Worm (Caenorhabditis elegans) whole organism, young adult: ENCODE data around the gene srg-51.
"Not testable (repeated sequence)": the region's sequence is repeated elsewhere in the genome, so short reads cannot be mapped to it uniquely, and the experiment has no call there.

Source experiments
- B0261.1 ChIP-seq: sonication (generic microtip); optimal IDR thresholded peaks from 2 replicates; lab custom pipeline; 2016; ENCODE audit warnings: mild to moderate bottlenecking, missing genetic modification characterization, moderate library complexity, missing compliant biosample characterization
- D2030.7 ChIP-seq: fragments of 200-800 bp; sonication (Bioruptor generic); IDR thresholded peaks from 2 replicates; pipeline ENCODE4 v1.3.6; 2022; ENCODE audit warnings: missing genetic modification reagents, missing genetic modification characterization, missing compliant biosample characterization
- F22D6.2 ChIP-seq: sonication (generic microtip); optimal IDR thresholded peaks from 2 replicates; lab custom pipeline; 2016; ENCODE audit warnings: mild to moderate bottlenecking, missing genetic modification characterization, missing compliant biosample characterization
- F39B2.1 ChIP-seq: fragments of 200-800 bp; sonication (Bioruptor generic); IDR thresholded peaks from 2 replicates; pipeline ENCODE4 v1.3.6; 2022; ENCODE audit warnings: missing genetic modification reagents, missing genetic modification characterization, missing compliant biosample characterization
- F49E8.2 ChIP-seq: sonication (generic microtip); optimal IDR thresholded peaks from 3 replicates; lab custom pipeline; 2017; ENCODE audit warnings: missing genetic modification characterization, mild to moderate bottlenecking, missing compliant biosample characterization, antibody characterized with exemption, moderate library complexity; ENCODE audit not compliant: insufficient read depth
- F55B11.4 ChIP-seq: sonication (generic microtip); optimal IDR thresholded peaks from 2 replicates; lab custom pipeline; 2016; ENCODE audit warnings: missing compliant biosample characterization, missing genetic modification characterization, borderline replicate concordance; ENCODE audit not compliant: insufficient read depth
- F57C9.4 ChIP-seq: sonication (generic microtip); optimal IDR thresholded peaks from 2 replicates; lab custom pipeline; 2017; ENCODE audit warnings: mild to moderate bottlenecking, missing genetic modification characterization, missing compliant biosample characterization
- T26A5.8 ChIP-seq: sonication (generic microtip); optimal IDR thresholded peaks from 2 replicates; lab custom pipeline; 2016; ENCODE audit warnings: missing genetic modification characterization, missing compliant biosample characterization
- Y53G8AR.9 ChIP-seq: fragments of 200-800 bp; sonication (Bioruptor generic); conservative IDR thresholded peaks from 2 replicates; pipeline ENCODE4 v1.3.6; 2022; ENCODE audit warnings: missing genetic modification reagents, missing genetic modification characterization, missing compliant biosample characterization
- Y56A3A.18 ChIP-seq: fragments of 200-800 bp; sonication (Bioruptor generic); IDR thresholded peaks from 2 replicates; pipeline ENCODE4 v1.3.6; 2022; ENCODE audit warnings: missing genetic modification reagents, missing genetic modification characterization, missing compliant biosample characterization
- Y79H2A.3 ChIP-seq: fragments of 200-800 bp; sonication (Bioruptor generic); conservative IDR thresholded peaks from 2 replicates; pipeline ENCODE4 v1.3.6; 2022; ENCODE audit warnings: missing genetic modification reagents, missing genetic modification characterization, missing compliant biosample characterization
- aptf-2 ChIP-seq: fragments of 200-800 bp; sonication (Bioruptor generic); conservative IDR thresholded peaks from 2 replicates; pipeline ENCODE4 v1.3.6; 2022; ENCODE audit warnings: missing genetic modification reagents, missing genetic modification characterization, missing compliant biosample characterization
- athp-1 ChIP-seq: sonication (generic microtip); optimal IDR thresholded peaks from 2 replicates; lab custom pipeline; 2017; ENCODE audit warnings: mild to moderate bottlenecking, missing genetic modification characterization, missing compliant biosample characterization
- attf-3 ChIP-seq: fragments of 200-800 bp; sonication (Bioruptor generic); conservative IDR thresholded peaks from 2 replicates; pipeline ENCODE4 v1.3.6; 2022; ENCODE audit warnings: missing genetic modification reagents, missing genetic modification characterization, missing compliant biosample characterization
- attf-5 ChIP-seq: fragments of 200-800 bp; sonication (Bioruptor generic); optimal IDR thresholded peaks from 2 replicates; lab custom pipeline; 2018; ENCODE audit warnings: mild to moderate bottlenecking, missing genetic modification characterization, missing compliant biosample characterization
- attf-6 ChIP-seq: fragments of 200-800 bp; sonication (Bioruptor generic); IDR thresholded peaks from 2 replicates; pipeline ENCODE4 v1.3.6; 2022; ENCODE audit warnings: missing genetic modification reagents, missing genetic modification characterization, missing compliant biosample characterization
- cebp-2 ChIP-seq: fragments of 200-800 bp; sonication (Bioruptor generic); IDR thresholded peaks from 2 replicates; pipeline ENCODE4 v1.3.6; 2022; ENCODE audit warnings: missing genetic modification characterization, missing compliant biosample characterization
- ceh-91 ChIP-seq: fragments of 200-800 bp; sonication (Bioruptor generic); IDR thresholded peaks from 2 replicates; pipeline ENCODE4 v1.3.6; 2022; ENCODE audit warnings: missing genetic modification reagents, missing genetic modification characterization, missing compliant biosample characterization
- die-1 ChIP-seq: sonication (generic microtip); optimal IDR thresholded peaks from 2 replicates; lab custom pipeline; 2016; ENCODE audit warnings: missing genotype, mild to moderate bottlenecking, missing genetic modification characterization, missing compliant biosample characterization
- egrh-3 ChIP-seq: fragments of 200-800 bp; sonication (Bioruptor generic); IDR thresholded peaks from 2 replicates; pipeline ENCODE4 v1.3.6; 2022; ENCODE audit warnings: missing genetic modification reagents, missing genetic modification characterization, missing compliant biosample characterization
- fkh-3 ChIP-seq: sonication (generic microtip); optimal IDR thresholded peaks from 2 replicates; lab custom pipeline; 2016; ENCODE audit warnings: mild to moderate bottlenecking, missing genetic modification characterization, missing compliant biosample characterization
- hmg-20 ChIP-seq: fragments of 200-800 bp; sonication (Bioruptor generic); IDR thresholded peaks from 2 replicates; pipeline ENCODE4 v1.3.6; 2022; ENCODE audit warnings: missing genetic modification reagents, missing genetic modification characterization, missing compliant biosample characterization
- hrde-1 ChIP-seq: sonication (generic microtip); optimal IDR thresholded peaks from 2 replicates; lab custom pipeline; 2016; ENCODE audit warnings: missing genetic modification characterization, mild to moderate bottlenecking, missing compliant biosample characterization, moderate library complexity, missing genotype, missing genetic modification reagents, borderline replicate concordance
- hsf-1 ChIP-seq: fragments of 200-800 bp; sonication (Bioruptor generic); IDR thresholded peaks from 2 replicates; pipeline ENCODE4 v1.3.6; 2022; ENCODE audit warnings: missing genetic modification reagents, missing genetic modification characterization, missing compliant biosample characterization
- lag-1 ChIP-seq: fragments of 200-800 bp; sonication (Bioruptor generic); IDR thresholded peaks from 2 replicates; pipeline ENCODE4 v1.3.6; 2022; ENCODE audit warnings: missing genetic modification reagents, missing genetic modification characterization, missing compliant biosample characterization
- let-526 ChIP-seq: fragments of 200-800 bp; sonication (Bioruptor generic); IDR thresholded peaks from 2 replicates; pipeline ENCODE4 v1.3.6; 2022; ENCODE audit warnings: missing genetic modification reagents, missing genetic modification characterization, missing compliant biosample characterization
- lin-26 ChIP-seq: fragments of 200-800 bp; sonication (Bioruptor generic); IDR thresholded peaks from 2 replicates; pipeline ENCODE4 v1.3.6; 2022; ENCODE audit warnings: missing genetic modification reagents, missing genetic modification characterization, missing compliant biosample characterization
- lin-35 ChIP-seq, 3 experiments: fragments of 150-350 bp in 2 of 3; sonication (generic microtip) in 1 of 3; optimal IDR thresholded peaks; 2 replicates each; lab custom pipeline; 2014 to 2018; ENCODE audit warnings: missing biosample characterization in 3 of 3, missing genetic modification characterization in 3 of 3, missing genetic modification reagents in 3 of 3
- lsy-27 ChIP-seq: sonication (generic microtip); optimal IDR thresholded peaks from 2 replicates; lab custom pipeline; 2017; ENCODE audit warnings: missing genetic modification characterization, mild to moderate bottlenecking, missing compliant biosample characterization, antibody characterized with exemption, missing genotype, borderline replicate concordance; ENCODE audit not compliant: insufficient read depth
- madf-10 ChIP-seq: sonication (generic microtip); optimal IDR thresholded peaks from 2 replicates; lab custom pipeline; 2016; ENCODE audit warnings: mild to moderate bottlenecking, missing genetic modification characterization, missing compliant biosample characterization
- madf-3 ChIP-seq: fragments of 200-800 bp; sonication (Bioruptor generic); IDR thresholded peaks from 2 replicates; pipeline ENCODE4 v1.3.6; 2022; ENCODE audit warnings: missing genetic modification reagents, missing genetic modification characterization, missing compliant biosample characterization
- mes-4 ChIP-seq: sonication (generic microtip); optimal IDR thresholded peaks from 2 replicates; lab custom pipeline; 2016; ENCODE audit warnings: missing genotype, missing genetic modification characterization, missing compliant biosample characterization
- nfya-2 ChIP-seq: fragments of 200-800 bp; sonication (Bioruptor generic); IDR thresholded peaks from 2 replicates; pipeline ENCODE4 v1.3.6; 2022; ENCODE audit warnings: missing genetic modification reagents, missing genetic modification characterization, missing compliant biosample characterization
- rcor-1 ChIP-seq: fragments of 200-800 bp; sonication (Bioruptor generic); IDR thresholded peaks from 2 replicates; pipeline ENCODE4 v1.3.6; 2022; ENCODE audit warnings: missing genetic modification reagents, missing genetic modification characterization, missing compliant biosample characterization
- rpc-1 ChIP-seq, 2 experiments: fragments of 150-350 bp in 1 of 2; sonication (generic microtip) in 1 of 2; optimal IDR thresholded peaks; 2 replicates each; lab custom pipeline; 2014 to 2018; ENCODE audit warnings: missing biosample characterization in 1 of 2, missing genetic modification characterization in 1 of 2, missing genetic modification reagents in 1 of 2, missing genotype in 1 of 2
- sdz-38 ChIP-seq: sonication (generic microtip); optimal IDR thresholded peaks from 2 replicates; lab custom pipeline; 2016; ENCODE audit warnings: missing genotype, missing genetic modification characterization, missing compliant biosample characterization
- snpc-1.1 ChIP-seq: sonication (generic microtip); optimal IDR thresholded peaks from 2 replicates; lab custom pipeline; 2017; ENCODE audit warnings: missing genetic modification characterization, mild to moderate bottlenecking, missing compliant biosample characterization, antibody characterized with exemption, moderate library complexity, missing genotype, missing genetic modification reagents; ENCODE audit not compliant: insufficient read depth
- snpc-1.3 ChIP-seq: sonication (generic microtip); optimal IDR thresholded peaks from 2 replicates; lab custom pipeline; 2017; ENCODE audit warnings: missing genetic modification characterization, mild to moderate bottlenecking, missing compliant biosample characterization, antibody characterized with exemption, moderate library complexity, missing genotype, missing genetic modification reagents; ENCODE audit not compliant: insufficient read depth
- snpc-4 ChIP-seq, 5 experiments: fragments of 150-350 bp in 1 of 5; sonication (generic microtip) in 4 of 5; optimal IDR thresholded peaks; 2 replicates each; lab custom pipeline; 2014 to 2018; ENCODE audit warnings: missing genetic modification characterization in 5 of 5, missing biosample characterization in 3 of 5, antibody characterized with exemption in 2 of 5, mild to moderate bottlenecking in 2 of 5, missing compliant biosample characterization in 2 of 5, missing genotype in 2 of 5, moderate library complexity in 2 of 5, missing genetic modification reagents in 1 of 5
- tbp1 ChIP-seq: fragments of 200-800 bp; sonication (Bioruptor generic); optimal IDR thresholded peaks from 2 replicates; lab custom pipeline; 2018; ENCODE audit warnings: mild to moderate bottlenecking, missing genetic modification characterization, missing compliant biosample characterization
- tlf-1 ChIP-seq: fragments of 200-800 bp; sonication (Bioruptor generic); optimal IDR thresholded peaks from 2 replicates; lab custom pipeline; 2018; ENCODE audit warnings: mild to moderate bottlenecking, missing genetic modification characterization, missing compliant biosample characterization
- unc-130 ChIP-seq: sonication (generic microtip); optimal IDR thresholded peaks from 2 replicates; lab custom pipeline; 2016; ENCODE audit warnings: missing genetic modification reagents, missing genetic modification characterization, missing compliant biosample characterization
- xnd-1 ChIP-seq: sonication (generic microtip); optimal IDR thresholded peaks from 2 replicates; lab custom pipeline; 2016; ENCODE audit warnings: missing genotype, missing genetic modification reagents, missing genetic modification characterization, missing compliant biosample characterization
- zim-3 ChIP-seq: sonication (generic microtip); optimal IDR thresholded peaks from 2 replicates; lab custom pipeline; 2017; ENCODE audit warnings: mild to moderate bottlenecking, missing genetic modification characterization, moderate library complexity, missing compliant biosample characterization

The srg-51 gene

DNA sequence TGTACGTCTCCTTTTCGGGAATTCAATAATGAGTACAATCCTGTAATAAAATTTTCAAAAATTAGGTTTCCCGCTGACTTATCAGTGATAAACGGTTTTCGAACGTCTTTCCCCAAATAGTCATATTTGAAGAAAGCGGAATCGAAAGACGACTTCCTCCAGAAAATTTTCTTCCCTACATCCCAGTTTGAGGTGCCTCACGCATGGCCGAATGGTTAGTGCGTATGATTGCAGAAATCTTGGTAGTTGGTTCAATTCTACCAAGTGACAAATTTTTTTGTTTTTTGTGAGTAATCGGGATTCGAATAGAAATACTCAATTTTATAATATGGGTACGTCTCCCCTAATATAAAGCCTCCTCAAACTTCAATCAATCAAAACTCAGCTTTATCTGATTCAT, 29.5 kb upstream of the srg-51 start:
- not testable (repeated sequence) for TF ChIP-seq snpc-4 (GFP tag; optimal IDR thresholded peaks at IDR 0.05; lab: Kevin White, UChicago)
- peak in 2 of 4 experiments; percentile 31 to 90 for TF ChIP-seq snpc-4 (tag; optimal IDR thresholded peaks at IDR 0.05; lab: Kevin White, UChicago)
- TF ChIP-seq B0261.1 (tag; lab: Kevin White, UChicago), result peak; percentile 57
- TF ChIP-seq tbp1, result peak; percentile 84
- peak; percentile 38; the same call in 1 of the 2 replicates for TF ChIP-seq rcor-1 (GFP tag; lab: Robert Waterston, UW)
- peak; percentile 97 for TF ChIP-seq attf-6 (GFP tag; lab: Robert Waterston, UW)
- peak; percentile 47; the same call in 1 of the 2 replicates for TF ChIP-seq D2030.7 (GFP tag; lab: Robert Waterston, UW)
- peak; percentile 47; the same call in 1 of the 2 replicates for TF ChIP-seq hsf-1
- TF ChIP-seq rpc-1 (optimal IDR thresholded peaks at IDR 0.05; lab: Kevin White, UChicago), result peak; percentile 29
- peak; percentile 62 for TF ChIP-seq rpc-1 (tag; optimal IDR thresholded peaks at IDR 0.05; lab: Kevin White, UChicago)

DNA sequence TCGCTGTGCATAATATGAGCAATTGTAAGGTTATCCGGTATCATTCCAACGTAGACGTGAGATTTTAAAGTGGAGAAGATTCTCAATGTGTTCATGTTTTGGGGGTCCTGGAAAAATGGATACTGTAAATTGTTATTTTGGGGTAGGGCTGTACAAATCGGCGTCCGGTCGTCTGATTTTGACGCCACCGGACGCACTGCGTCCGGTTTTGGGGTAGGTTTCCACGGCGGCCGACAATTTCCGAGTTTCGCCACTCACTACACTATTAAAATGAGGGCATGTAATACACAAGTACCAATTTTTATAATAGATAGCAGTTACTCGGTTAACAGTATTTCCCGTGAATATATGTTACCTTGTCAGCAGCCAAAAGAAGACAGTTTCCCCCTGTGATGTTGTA, 27.7 kb upstream of the srg-51 start:
- TF ChIP-seq lin-26 (GFP tag; lab: Robert Waterston, UW) (no peak), fkh-3 (tag; lab: Kevin White, UChicago) (no peak), xnd-1 (tag; lab: Kevin White, UChicago) (no peak), tlf-1 (no peak), attf-3 (no peak), attf-6 (GFP tag; lab: Robert Waterston, UW) (peak; percentile 98), hmg-20 (GFP tag; lab: Robert Waterston, UW) (no peak), unc-130 (GFP tag; lab: Kevin White, UChicago) (no peak), madf-10 (tag; lab: Kevin White, UChicago) (no peak), F55B11.4 (tag; lab: Kevin White, UChicago) (no peak), lag-1 (GFP tag; lab: Robert Waterston, UW) (no peak), F22D6.2 (tag; lab: Kevin White, UChicago) (no peak), die-1 (no peak), cebp-2 (GFP tag; lab: Robert Waterston, UW) (no peak), aptf-2 (GFP tag; lab: Robert Waterston, UW) (no peak), mes-4 (tag; lab: Kevin White, UChicago) (no peak), let-526 (GFP tag; lab: Robert Waterston, UW) (no peak), snpc-4 (GFP tag; optimal IDR thresholded peaks at IDR 0.05; lab: Kevin White, UChicago) (peak; percentile 89), snpc-4 (tag; optimal IDR thresholded peaks at IDR 0.05; lab: Kevin White, UChicago) (peak; percentile 83 to 95 (median 92)), sdz-38 (tag; lab: Kevin White, UChicago) (no peak), snpc-1.1 (tag; lab: Kevin White, UChicago) (peak; percentile 85), F49E8.2 (tag; lab: Kevin White, UChicago) (no peak), tbp1 (peak; percentile 42), athp-1 (no peak), snpc-1.3 (tag; lab: Kevin White, UChicago) (peak; percentile 37), lsy-27 (tag; lab: Kevin White, UChicago) (no peak), T26A5.8 (tag; lab: Kevin White, UChicago) (no peak), madf-3 (no peak), zim-3 (tag; lab: Kevin White, UChicago) (no peak), ceh-91 (GFP tag; lab: Robert Waterston, UW) (no peak), lin-35 (GFP tag; optimal IDR thresholded peaks at IDR 0.05; lab: Kevin White, UChicago) (no peak), nfya-2 (GFP tag; lab: Robert Waterston, UW) (no peak), B0261.1 (tag; lab: Kevin White, UChicago) (no peak), F39B2.1 (GFP tag; lab: Robert Waterston, UW) (no peak), Y53G8AR.9 (GFP tag; lab: Robert Waterston, UW) (no peak), attf-5 (no peak), hrde-1 (tag; lab: Kevin White, UChicago) (no peak), egrh-3 (GFP tag; lab: Robert Waterston, UW) (no peak), F57C9.4 (tag; lab: Kevin White, UChicago) (no peak), Y56A3A.18 (GFP tag; lab: Robert Waterston, UW) (no peak), Y79H2A.3 (GFP tag; lab: Robert Waterston, UW) (no peak), D2030.7 (GFP tag; lab: Robert Waterston, UW) (peak; percentile 35; the same call in 1 of the 2 replicates)
